Fruit fly (Drosophila melanogaster) whole organism, embryonic: ENCODE data around the gene AstCC.

Experiments used
- Asciz ChIP-seq: fragments of 200-800 bp; sonication (Bioruptor generic); optimal IDR thresholded peaks from 2 replicates; lab custom pipeline; 2017; ENCODE audit warnings: missing biosample characterization, mild to moderate bottlenecking, missing genetic modification characterization, missing genetic modification reagents
- CG10209 ChIP-seq: fragments of 200-800 bp; sonication (Bioruptor generic); optimal IDR thresholded peaks from 3 replicates; lab custom pipeline; 2017; ENCODE audit warnings: missing biosample characterization, mild to moderate bottlenecking, missing genetic modification characterization, missing genetic modification reagents
- CG10267 ChIP-seq: fragments of 200-800 bp; sonication (Bioruptor generic); optimal IDR thresholded peaks from 2 replicates; lab custom pipeline; 2018; ENCODE audit warnings: missing biosample characterization, mild to moderate bottlenecking, missing genetic modification characterization, moderate library complexity
- CG11247 ChIP-seq: fragments of 200-800 bp; sonication (Bioruptor generic); IDR thresholded peaks from 2 replicates; pipeline ENCODE4 v1.3.6; 2022; ENCODE audit warnings: missing biosample characterization, missing genetic modification characterization
- CG11695 ChIP-seq: fragments of 200-800 bp; sonication (Bioruptor generic); IDR thresholded peaks from 3 replicates; pipeline ENCODE4 v1.3.6; 2022; ENCODE audit warnings: missing biosample characterization, missing genetic modification characterization
- CG12299 ChIP-seq: fragments of 200-800 bp; sonication (Bioruptor generic); optimal IDR thresholded peaks from 2 replicates; lab custom pipeline; 2018; ENCODE audit warnings: missing biosample characterization, mild to moderate bottlenecking, missing genetic modification characterization
- CG12391 ChIP-seq: fragments of 200-800 bp; sonication (Bioruptor generic); optimal IDR thresholded peaks from 3 replicates; lab custom pipeline; 2018; ENCODE audit warnings: missing biosample characterization, mild to moderate bottlenecking, missing genetic modification characterization, moderate library complexity
- CG12769 ChIP-seq: fragments of 200-800 bp; sonication (Bioruptor generic); optimal IDR thresholded peaks from 2 replicates; lab custom pipeline; 2019; ENCODE audit warnings: missing biosample characterization, mild to moderate bottlenecking, missing genetic modification characterization, moderate library complexity
- CG18619 ChIP-seq: fragments of 200-800 bp; sonication (Bioruptor generic); optimal IDR thresholded peaks from 3 replicates; lab custom pipeline; 2017; ENCODE audit warnings: missing biosample characterization, mild to moderate bottlenecking, missing genetic modification characterization
- CG2712 ChIP-seq: fragments of 200-800 bp; optimal IDR thresholded peaks from 3 replicates; lab custom pipeline; 2019; ENCODE audit warnings: missing biosample characterization, mild to moderate bottlenecking, missing genetic modification characterization, moderate library complexity
- CG34376 ChIP-seq: fragments of 200-800 bp; sonication (Bioruptor generic); optimal IDR thresholded peaks from 2 replicates; lab custom pipeline; 2018; ENCODE audit warnings: missing biosample characterization, mild to moderate bottlenecking, missing genetic modification characterization
- CG3726 ChIP-seq: fragments of 200-800 bp; sonication (Bioruptor generic); IDR thresholded peaks from 3 replicates; pipeline ENCODE4, ENCODE4 v1.3.6; 2022; ENCODE audit warnings: missing biosample characterization, missing genetic modification characterization
- CG4328 ChIP-seq: fragments of 200-800 bp; sonication (Bioruptor generic); optimal IDR thresholded peaks from 3 replicates; lab custom pipeline; 2017; ENCODE audit warnings: missing biosample characterization, missing genetic modification reagents, missing genetic modification characterization
- CG4617 ChIP-seq: fragments of 200-800 bp; sonication (Bioruptor generic); optimal IDR thresholded peaks from 3 replicates; lab custom pipeline; 2016; ENCODE audit warnings: missing biosample characterization, missing genetic modification characterization, borderline replicate concordance
- CG5180 ChIP-seq: fragments of 200-800 bp; sonication (Bioruptor generic); optimal IDR thresholded peaks from 3 replicates; lab custom pipeline; 2017; ENCODE audit warnings: missing biosample characterization, missing genetic modification characterization, mild to moderate bottlenecking, moderate library complexity, missing genetic modification reagents
- CG6254 ChIP-seq: fragments of 200-800 bp; sonication (Bioruptor generic); optimal IDR thresholded peaks from 3 replicates; lab custom pipeline; 2017; ENCODE audit warnings: mild to moderate bottlenecking, missing biosample characterization, missing genetic modification reagents, missing genetic modification characterization
- CG6689 ChIP-seq: fragments of 200-800 bp; sonication (Bioruptor generic); IDR thresholded peaks from 2 replicates; pipeline ENCODE4 v1.3.6; 2022; ENCODE audit warnings: missing biosample characterization, missing genetic modification characterization
- D19A ChIP-seq: fragments of 200-800 bp; optimal IDR thresholded peaks from 3 replicates; lab custom pipeline; 2019; ENCODE audit warnings: missing biosample characterization, mild to moderate bottlenecking, missing genetic modification characterization, moderate library complexity
- Deaf1 ChIP-seq: fragments of 200-800 bp; optimal IDR thresholded peaks from 3 replicates; lab custom pipeline; 2019; ENCODE audit warnings: missing biosample characterization, mild to moderate bottlenecking, missing genetic modification characterization, moderate library complexity
- Dfd ChIP-seq, 2 experiments: fragments of >200 bp; optimal IDR thresholded peaks; 2 replicates each; lab custom pipeline; 2017; ENCODE audit warnings: missing biosample characterization in 2 of 2, missing genetic modification characterization in 2 of 2
- Dip2 ChIP-seq: fragments of 200-800 bp; sonication (Bioruptor generic); IDR thresholded peaks from 2 replicates; pipeline ENCODE4 v1.3.6; 2022; ENCODE audit warnings: missing biosample characterization, missing genetic modification characterization
- Eip74EF ChIP-seq, 2 experiments: fragments of 200-800 bp in 1 of 2; fragments of >200 bp in 1 of 2; sonication (Bioruptor generic) in 1 of 2; optimal IDR thresholded peaks; 2 replicates each; lab custom pipeline; 2017 to 2019; ENCODE audit warnings: missing biosample characterization in 2 of 2, missing genetic modification characterization in 2 of 2, mild to moderate bottlenecking in 1 of 2, moderate library complexity in 1 of 2
- HLH54F ChIP-seq: fragments of 200-800 bp; sonication (Bioruptor generic); optimal IDR thresholded peaks from 3 replicates; lab custom pipeline; 2016; ENCODE audit warnings: missing biosample characterization, missing genetic modification characterization
- Max ChIP-seq: fragments of 200-800 bp; sonication (Bioruptor generic); optimal IDR thresholded peaks from 2 replicates; lab custom pipeline; 2016; ENCODE audit warnings: missing biosample characterization, mild to moderate bottlenecking, missing genetic modification characterization
- NK7.1 ChIP-seq: fragments of 200-800 bp; sonication (Bioruptor generic); optimal IDR thresholded peaks from 3 replicates; lab custom pipeline; 2016; ENCODE audit warnings: missing biosample characterization, missing genetic modification characterization
- Neu2 ChIP-seq: fragments of 200-800 bp; sonication (Bioruptor generic); optimal IDR thresholded peaks from 3 replicates; lab custom pipeline; 2016; ENCODE audit warnings: missing biosample characterization, missing genetic modification characterization, borderline replicate concordance
- NfI ChIP-seq: fragments of 200-800 bp; sonication (Bioruptor generic); optimal IDR thresholded peaks from 3 replicates; lab custom pipeline; 2018; ENCODE audit warnings: missing biosample characterization, mild to moderate bottlenecking, missing genetic modification characterization, moderate library complexity
- PHDP ChIP-seq: fragments of 200-800 bp; sonication (Bioruptor generic); optimal IDR thresholded peaks from 3 replicates; lab custom pipeline; 2018; ENCODE audit warnings: missing biosample characterization, mild to moderate bottlenecking, missing genetic modification characterization, moderate library complexity
- Poxn ChIP-seq: fragments of 200-800 bp; sonication (Bioruptor generic); IDR thresholded peaks from 2 replicates; pipeline ENCODE4 v1.3.6; 2022; ENCODE audit warnings: missing biosample characterization, missing genetic modification characterization
- Sox102F ChIP-seq: fragments of 200-800 bp; sonication (Bioruptor generic); optimal IDR thresholded peaks from 2 replicates; lab custom pipeline; 2018; ENCODE audit warnings: missing biosample characterization, mild to moderate bottlenecking, missing genetic modification characterization, moderate library complexity
- Sry-β ChIP-seq: fragments of 200-800 bp; sonication (Bioruptor generic); optimal IDR thresholded peaks from 2 replicates; lab custom pipeline; 2018; ENCODE audit warnings: missing biosample characterization, mild to moderate bottlenecking, missing genetic modification characterization, moderate library complexity
- YL-1 ChIP-seq: fragments of 200-800 bp; sonication (Bioruptor generic); optimal IDR thresholded peaks from 3 replicates; lab custom pipeline; 2017; ENCODE audit warnings: missing biosample characterization, mild to moderate bottlenecking, missing genetic modification characterization
- bigmax ChIP-seq: fragments of 200-800 bp; sonication (Bioruptor generic); optimal IDR thresholded peaks from 2 replicates; lab custom pipeline; 2018; ENCODE audit warnings: missing biosample characterization, mild to moderate bottlenecking, missing genetic modification characterization
- br ChIP-seq: fragments of >200 bp; optimal IDR thresholded peaks from 2 replicates; lab custom pipeline; 2017
- chinmo ChIP-seq: fragments of 200-800 bp; sonication (Bioruptor generic); IDR thresholded peaks from 4 replicates; pipeline ENCODE4 v1.3.6; 2022; ENCODE audit warnings: missing biosample characterization, missing genetic modification characterization; ENCODE audit not compliant: partially characterized antibody
- chn ChIP-seq: fragments of 200-800 bp; sonication (Bioruptor generic); optimal IDR thresholded peaks from 2 replicates; lab custom pipeline; 2016; ENCODE audit warnings: missing biosample characterization, missing genetic modification characterization
- corto ChIP-seq: fragments of 200-800 bp; sonication (Bioruptor generic); optimal IDR thresholded peaks from 2 replicates; lab custom pipeline; 2016; ENCODE audit warnings: missing biosample characterization, mild to moderate bottlenecking, missing genetic modification characterization, moderate library complexity
- cwo ChIP-seq: fragments of 200-800 bp; sonication (Bioruptor generic); optimal IDR thresholded peaks from 3 replicates; lab custom pipeline; 2017; ENCODE audit warnings: missing biosample characterization, missing genetic modification characterization, mild to moderate bottlenecking, moderate library complexity, missing genetic modification reagents
- hkb ChIP-seq, 2 experiments: fragments of 200-800 bp in 1 of 2; fragments of >200 bp in 1 of 2; sonication (Bioruptor generic) in 1 of 2; IDR thresholded peaks in 1 of 2; optimal IDR thresholded peaks in 1 of 2; 2 replicates each; pipeline versions ENCODE4 v1.3.6 to Lab custom; 2017 to 2022; ENCODE audit warnings: missing biosample characterization in 1 of 2, missing genetic modification characterization in 1 of 2
- ind ChIP-seq: fragments of 200-800 bp; sonication (Bioruptor generic); optimal IDR thresholded peaks from 3 replicates; lab custom pipeline; 2016; ENCODE audit warnings: missing biosample characterization, missing genetic modification characterization
- kah ChIP-seq: fragments of 200-800 bp; sonication (Bioruptor generic); optimal IDR thresholded peaks from 2 replicates; lab custom pipeline; 2018; ENCODE audit warnings: missing biosample characterization, mild to moderate bottlenecking, missing genetic modification characterization
- onecut ChIP-seq: fragments of 200-800 bp; sonication (Bioruptor generic); IDR thresholded peaks from 2 replicates; pipeline ENCODE4 v1.3.6; 2022; ENCODE audit warnings: missing biosample characterization, missing genetic modification characterization
- slp2 ChIP-seq: fragments of 200-800 bp; sonication (Bioruptor generic); optimal IDR thresholded peaks from 2 replicates; lab custom pipeline; 2016; ENCODE audit warnings: missing biosample characterization, missing genetic modification characterization
- stwl ChIP-seq: fragments of 200-800 bp; sonication (Bioruptor generic); optimal IDR thresholded peaks from 3 replicates; lab custom pipeline; 2018; ENCODE audit warnings: missing biosample characterization, mild to moderate bottlenecking, missing genetic modification characterization, moderate library complexity
- tio ChIP-seq: fragments of 200-800 bp; sonication (Bioruptor generic); optimal IDR thresholded peaks from 2 replicates; lab custom pipeline; 2017; ENCODE audit warnings: missing biosample characterization, missing genetic modification characterization, inconsistent platforms
- tll ChIP-seq, 2 experiments: fragments of 200-800 bp in 1 of 2; fragments of >200 bp in 1 of 2; sonication (Bioruptor generic) in 1 of 2; optimal IDR thresholded peaks; 2 replicates each; lab custom pipeline; 2017 to 2019; ENCODE audit warnings: missing biosample characterization in 2 of 2, missing genetic modification characterization in 2 of 2, mild to moderate bottlenecking in 1 of 2, moderate library complexity in 1 of 2
- tx ChIP-seq: fragments of 200-800 bp; sonication (Bioruptor generic); optimal IDR thresholded peaks from 2 replicates; lab custom pipeline; 2016; ENCODE audit warnings: missing biosample characterization, missing genetic modification characterization

Gene AstCC

DNA sequence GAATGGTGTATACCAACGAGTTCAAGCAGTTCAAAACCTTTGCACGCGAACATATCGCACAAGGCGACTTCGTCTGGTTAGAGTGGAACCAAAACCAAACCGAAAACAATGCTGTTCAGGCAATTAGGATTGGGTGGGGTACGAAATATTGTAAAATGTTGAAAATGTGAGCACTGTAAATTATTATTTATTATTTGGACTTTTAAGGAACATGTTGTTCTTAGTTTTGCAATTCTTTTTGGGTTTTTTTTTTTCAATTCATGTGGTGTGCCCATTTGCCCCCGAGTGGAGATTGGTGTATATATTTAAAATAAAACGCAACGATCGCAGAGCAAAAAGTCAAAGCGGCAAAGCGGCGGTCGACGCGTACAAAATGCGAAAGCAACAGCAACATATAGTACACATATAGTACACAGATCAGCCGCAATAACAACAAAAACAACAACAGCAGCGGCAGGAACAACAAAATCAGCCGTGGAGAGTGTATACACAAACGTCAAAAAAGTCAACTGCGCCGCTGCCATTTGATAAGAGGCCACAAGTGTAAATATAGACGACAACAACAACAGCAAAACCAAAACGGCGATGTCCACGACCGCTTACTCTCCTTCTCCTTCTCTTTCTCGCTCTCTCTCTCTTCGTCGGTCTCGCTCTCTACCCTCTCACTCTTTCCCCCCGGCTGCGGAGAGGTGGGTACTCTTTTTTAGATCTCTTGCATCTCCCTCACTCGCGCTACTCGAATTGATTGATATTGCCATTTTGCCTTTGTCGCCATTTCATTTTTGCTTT lies 40.2 kb downstream of the AstCC start (continued):
- no peak for TF ChIP-seq CG3726 (GFP tag; lab: Robert Waterston, UW)
- TF ChIP-seq Dip2 (GFP tag; lab: Robert Waterston, UW), result no peak
- no peak for TF ChIP-seq NfI
- peak; percentile 71 for TF ChIP-seq corto
- TF ChIP-seq stwl (tag; lab: Kevin White, UChicago), result no peak
- TF ChIP-seq CG6689 (GFP tag; lab: Robert Waterston, UW), result no peak; the same call in 1 of the 2 replicates
- TF ChIP-seq Sox102F, result peak; percentile 31
- no peak for TF ChIP-seq CG10267 (tag; lab: Kevin White, UChicago)
- no peak for TF ChIP-seq CG12769 (tag; lab: Kevin White, UChicago)
- TF ChIP-seq CG2712 (tag; lab: Kevin White, UChicago), result peak; percentile 16
- TF ChIP-seq onecut (GFP tag; lab: Robert Waterston, UW), result peak; percentile 53
- peak; percentile 45 for TF ChIP-seq PHDP
- TF ChIP-seq HLH54F (GFP tag; lab: Kevin White, UChicago), result no peak
- no peak for TF ChIP-seq Sry-β (GFP tag; lab: Kevin White, UChicago)
- TF ChIP-seq CG5180 (GFP tag; lab: Kevin White, UChicago), result peak; percentile 58
- TF ChIP-seq Max (GFP tag; lab: Kevin White, UChicago), result no peak
- peak; percentile 45 for TF ChIP-seq CG4328 (GFP tag; lab: Kevin White, UChicago)
- peak; percentile 45 for TF ChIP-seq tio
- TF ChIP-seq Neu2 (GFP tag; lab: Kevin White, UChicago), result no peak
- TF ChIP-seq YL-1 (GFP tag; lab: Kevin White, UChicago), result peak; percentile 7
- TF ChIP-seq chn (GFP tag; lab: Kevin White, UChicago), result no peak
- TF ChIP-seq CG4617 (GFP tag; lab: Kevin White, UChicago), result no peak
- peak; percentile 51 for TF ChIP-seq CG11695 (GFP tag; lab: Robert Waterston, UW)
- TF ChIP-seq D19A (tag; lab: Kevin White, UChicago), result peak; percentile 71
- TF ChIP-seq kah (GFP tag; lab: Kevin White, UChicago), result peak; percentile 14
- no peak for TF ChIP-seq CG11247 (GFP tag; lab: Robert Waterston, UW)
- TF ChIP-seq CG12391 (tag; lab: Kevin White, UChicago), result no peak
- peak; percentile 25 for TF ChIP-seq ind (GFP tag; lab: Kevin White, UChicago)
- TF ChIP-seq cwo (GFP tag; lab: Kevin White, UChicago), result peak; percentile 45
- peak; percentile 49 for TF ChIP-seq CG6254
- no peak for TF ChIP-seq Poxn
- TF ChIP-seq Eip74EF (GFP tag; optimal IDR thresholded peaks at IDR 0.05; lab: Kevin White, UChicago), result no peak
- TF ChIP-seq chinmo (GFP tag; lab: Robert Waterston, UW), result peak; percentile 71; the same call in 1 of the 4 replicates
- TF ChIP-seq CG12299 (tag; lab: Kevin White, UChicago), result peak; percentile 18
- no peak for TF ChIP-seq bigmax (GFP tag; lab: Kevin White, UChicago)
- TF ChIP-seq CG10209 (GFP tag; lab: Kevin White, UChicago), result peak; percentile 33
- peak; percentile 46 for TF ChIP-seq Deaf1
- TF ChIP-seq slp2, result no peak
- TF ChIP-seq NK7.1 (GFP tag; lab: Kevin White, UChicago), result no peak
- peak; percentile 36 for TF ChIP-seq Asciz (GFP tag; lab: Kevin White, UChicago)
- peak; percentile 51 for TF ChIP-seq CG18619 (GFP tag; lab: Kevin White, UChicago)
- no peak for TF ChIP-seq tx (GFP tag; lab: Kevin White, UChicago)
- TF ChIP-seq hkb (optimal IDR thresholded peaks at IDR 0.05; lab: Kevin White, UChicago), result no peak
- TF ChIP-seq hkb (GFP tag; IDR thresholded peaks at IDR 0.05; lab: Robert Waterston, UW), result no peak
- TF ChIP-seq tll (GFP tag; optimal IDR thresholded peaks at IDR 0.05; lab: Kevin White, UChicago), result no peak
- no peak for TF ChIP-seq Dfd (GFP tag; optimal IDR thresholded peaks at IDR 0.05; lab: Kevin White, UChicago)
- peak; percentile 67 for TF ChIP-seq CG34376 (GFP tag; lab: Kevin White, UChicago)
- TF ChIP-seq br (lab: Kevin White, UChicago), result no peak
